Worm (Caenorhabditis elegans): ENCODE results near the gene iglr-1.

iglr-1 gene

ce11 chrX:14975467-14976167 is 15.6 kb downstream of the iglr-1 start, which contains the start of gene F20D1.3 (continued):
- peak in 3 of 6 experiments; percentile 24 to 31 (median 25) for TF ChIP-seq elt-3 (tag; optimal IDR thresholded peaks at IDR 0.05)

DNA sequence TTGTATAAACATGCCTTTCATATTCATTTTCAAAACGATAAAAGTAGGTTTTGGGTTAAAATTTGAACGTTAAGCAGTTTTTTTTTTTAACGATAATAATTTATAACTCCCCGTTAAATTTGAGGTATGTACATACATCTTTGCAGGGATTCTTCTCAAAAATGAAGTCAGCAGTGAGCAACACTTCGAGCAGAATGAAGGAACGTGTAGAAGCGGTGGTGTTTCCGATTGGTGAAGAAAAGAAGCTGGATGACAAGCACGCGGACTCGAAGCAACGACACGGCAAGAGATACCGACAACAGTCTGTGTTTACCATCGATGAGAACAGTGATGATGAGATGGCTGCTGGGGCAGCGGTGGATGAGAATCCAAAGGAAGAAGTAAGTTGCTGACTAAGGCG is 18.1 kb downstream of the iglr-1 start:
- TF ChIP-seq nhr-85 (tag) (peak; percentile 54), efl-1 (optimal IDR thresholded peaks at IDR 0.05) (no peak), efl-1 (GFP tag; optimal IDR thresholded peaks at IDR 0.05 in 1 of 2) (peak in 1 of 2 experiments; percentile 89), egl-13 (tag; optimal IDR thresholded peaks at IDR 0.05) (no peak)

DNA sequence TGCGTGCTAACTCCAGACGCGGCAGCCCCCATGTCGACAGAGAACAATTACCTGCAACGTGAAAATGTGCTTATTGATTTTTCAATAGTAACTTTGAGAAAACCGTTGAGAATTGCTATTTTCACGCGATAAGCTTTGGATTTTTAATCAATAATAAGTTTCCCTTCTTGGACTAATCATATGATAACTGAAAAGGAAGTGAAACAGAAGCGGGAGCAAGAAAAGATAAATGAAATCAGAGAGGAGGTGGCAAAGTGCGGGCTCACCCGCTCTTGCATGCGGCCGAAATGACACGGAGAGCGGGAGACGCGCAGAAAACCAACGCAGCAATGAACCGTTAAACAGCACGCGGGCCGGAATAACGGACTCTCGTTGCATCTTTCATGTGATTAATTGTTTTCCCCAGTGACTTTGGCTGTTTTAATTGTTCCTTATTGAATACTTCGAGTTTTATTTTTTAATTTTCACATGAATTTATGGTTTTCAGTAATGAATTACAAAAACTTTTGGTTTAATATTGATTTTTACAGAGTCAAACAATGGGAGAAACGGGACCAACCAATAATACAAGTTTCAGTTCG is 20.9 kb downstream of the iglr-1 start, which contains the start of the genes flwr-1 and tbc-1:
flwr-1 (minus strand) TSS at position 51 of the 581 bp plus-strand sequence.
tbc-1 (plus strand) TSS at position 531 of the 581 bp plus-strand sequence.
- TF ChIP-seq alr-1 (tag; optimal IDR thresholded peaks at IDR 0.05; ENCODE audit: borderline replicate concordance) = no peak
- TF ChIP-seq fkh-10 (GFP tag; optimal IDR thresholded peaks at IDR 0.05) = no peak
- TF ChIP-seq C34B4.2 (tag; optimal IDR thresholded peaks at IDR 0.05) = no peak
- peak; percentile 34 for TF ChIP-seq skn-1 (tag; optimal IDR thresholded peaks at IDR 0.05)
- no peak for TF ChIP-seq ztf-4 (tag; optimal IDR thresholded peaks at IDR 0.05)
- TF ChIP-seq efl-1 (optimal IDR thresholded peaks at IDR 0.05) = no peak
- TF ChIP-seq efl-1 (GFP tag; optimal IDR thresholded peaks at IDR 0.05 in 1 of 2) = peak in 1 of 2 experiments; percentile 59
- no peak for TF ChIP-seq F16B12.6 (tag; optimal IDR thresholded peaks at IDR 0.05)
- TF ChIP-seq egl-13 (tag; optimal IDR thresholded peaks at IDR 0.05) = no peak
- TF ChIP-seq nhr-85 (tag) = no peak
- TF ChIP-seq ceh-88 (GFP tag; IDR thresholded peaks at IDR 0.05) = no peak
- no peak for TF ChIP-seq jun-1 (tag; optimal IDR thresholded peaks at IDR 0.05)
- TF ChIP-seq ces-1 (GFP tag; optimal IDR thresholded peaks at IDR 0.05) = no peak
- TF ChIP-seq unc-86 (tag; optimal IDR thresholded peaks at IDR 0.05) = no peak
- TF ChIP-seq mep-1 (tag; optimal IDR thresholded peaks at IDR 0.05) = no peak
- TF ChIP-seq mef-2 (tag; optimal IDR thresholded peaks at IDR 0.05) = peak; percentile 3
- no peak for TF ChIP-seq elt-3 (tag; optimal IDR thresholded peaks at IDR 0.05)
- TF ChIP-seq nhr-28 (tag; optimal IDR thresholded peaks at IDR 0.05) = no peak
- TF ChIP-seq snpc-4 (tag; optimal IDR thresholded peaks at IDR 0.05) = peak; percentile 18
- TF ChIP-seq C04F5.9 (tag; optimal IDR thresholded peaks at IDR 0.05) = no peak
- no peak for TF ChIP-seq lin-13 (GFP tag; optimal IDR thresholded peaks at IDR 0.05)
- TF ChIP-seq blmp-1 (tag; optimal IDR thresholded peaks at IDR 0.05) = no peak
- no peak for TF ChIP-seq irx-1 (tag; optimal IDR thresholded peaks at IDR 0.05)
- no peak for TF ChIP-seq zip-4 (GFP tag; optimal IDR thresholded peaks at IDR 0.05)
- no peak for TF ChIP-seq nhr-237 (tag; optimal IDR thresholded peaks at IDR 0.05)
- TF ChIP-seq lin-14 (GFP tag; optimal IDR thresholded peaks at IDR 0.05) = peak; percentile 53
- TF ChIP-seq nhr-11 (tag; optimal IDR thresholded peaks at IDR 0.05) = no peak
- no peak for TF ChIP-seq C16A3.4 (tag; optimal IDR thresholded peaks at IDR 0.05)
- TF ChIP-seq nhr-19 (GFP tag; conservative IDR thresholded peaks at IDR 0.05) = 0 out of 2 replicates have a peak, but pooled peaks have one; percentile 31
- no peak for TF ChIP-seq isw-1 (GFP tag; IDR thresholded peaks at IDR 0.05)
- TF ChIP-seq Y116A8C.19 (tag; optimal IDR thresholded peaks at IDR 0.05; ENCODE audit: borderline replicate concordance) = no peak
- TF ChIP-seq tbx-2 (tag; optimal IDR thresholded peaks at IDR 0.05) = peak; percentile 16
- TF ChIP-seq sox-4 (tag; optimal IDR thresholded peaks at IDR 0.05) = no peak
- TF ChIP-seq mab-9 (GFP tag; IDR thresholded peaks at IDR 0.05) = no peak
- peak; percentile 41 for TF ChIP-seq xbp-1 (tag; optimal IDR thresholded peaks at IDR 0.05)
- TF ChIP-seq nhr-90 (tag; optimal IDR thresholded peaks at IDR 0.05; ENCODE audit: poor library complexity) = no peak
- TF ChIP-seq dsc-1 (tag; optimal IDR thresholded peaks at IDR 0.05) = peak; percentile 37
- no peak for TF ChIP-seq unc-30 (tag; optimal IDR thresholded peaks at IDR 0.05)
- no peak for TF ChIP-seq nhr-12 (tag; optimal IDR thresholded peaks at IDR 0.05)
- no peak for TF ChIP-seq egl-27 (tag; optimal IDR thresholded peaks at IDR 0.05)
- TF ChIP-seq sptf-1 (tag; optimal IDR thresholded peaks at IDR 0.05) = no peak
- no peak for TF ChIP-seq efl-3 (GFP tag; optimal IDR thresholded peaks at IDR 0.05)
- peak in 1 of 3 experiments; percentile 62 for TF ChIP-seq ceh-82 (tag; optimal IDR thresholded peaks at IDR 0.05)
- TF ChIP-seq ceh-8 (GFP tag; optimal IDR thresholded peaks at IDR 0.05) = no peak
- no peak for TF ChIP-seq ceh-90 (tag; optimal IDR thresholded peaks at IDR 0.05)
- TF ChIP-seq vab-15 (tag; optimal IDR thresholded peaks at IDR 0.05) = no peak
- peak; percentile 49 for TF ChIP-seq snu-23 (GFP tag; optimal IDR thresholded peaks at IDR 0.05)

Measured in whole organism, L1 larva.